Fruit fly (Drosophila melanogaster) whole organism, adult: Measurements from ENCODE around the gene CkIIbeta.

Experiments used
- CG11617 ChIP-seq: fragments of 200-800 bp; sonication (Bioruptor generic); optimal IDR thresholded peaks from 2 replicates; lab custom pipeline; 2017; ENCODE audit warnings: mild to moderate bottlenecking, missing biosample characterization, missing genetic modification reagents, missing genetic modification characterization
- CG12768 ChIP-seq: fragments of 200-800 bp; sonication (Bioruptor generic); optimal IDR thresholded peaks from 2 replicates; lab custom pipeline; 2017; ENCODE audit warnings: missing biosample characterization, missing genetic modification characterization, mild to moderate bottlenecking, moderate library complexity, missing genetic modification reagents
- CG14711 ChIP-seq: fragments of 200-800 bp; sonication (Bioruptor generic); optimal IDR thresholded peaks from 2 replicates; lab custom pipeline; 2018; ENCODE audit warnings: missing biosample characterization, mild to moderate bottlenecking, missing genetic modification characterization, moderate library complexity
- CG1620 ChIP-seq: fragments of 200-800 bp; sonication (Bioruptor generic); optimal IDR thresholded peaks from 2 replicates; lab custom pipeline; 2016; ENCODE audit warnings: missing biosample characterization, missing genetic modification characterization
- CG33017 ChIP-seq: fragments of 200-800 bp; sonication (Bioruptor generic); optimal IDR thresholded peaks from 2 replicates; lab custom pipeline; 2018; ENCODE audit warnings: missing biosample characterization, mild to moderate bottlenecking, missing genetic modification characterization, moderate library complexity
- CG5204 ChIP-seq: fragments of 200-800 bp; sonication (Bioruptor generic); optimal IDR thresholded peaks from 2 replicates; lab custom pipeline; 2016; ENCODE audit warnings: missing biosample characterization, missing genetic modification characterization
- CG7045 ChIP-seq: fragments of 200-800 bp; sonication (Bioruptor generic); optimal IDR thresholded peaks from 2 replicates; lab custom pipeline; 2017; ENCODE audit warnings: missing biosample characterization, mild to moderate bottlenecking, missing genetic modification characterization
- CG7101 ChIP-seq: fragments of 200-800 bp; sonication (Bioruptor generic); optimal IDR thresholded peaks from 2 replicates; lab custom pipeline; 2018; ENCODE audit warnings: missing biosample characterization, mild to moderate bottlenecking, missing genetic modification characterization, moderate library complexity
- Clk ChIP-seq: fragments of 200-800 bp; sonication (Bioruptor generic); optimal IDR thresholded peaks from 2 replicates; lab custom pipeline; 2017; ENCODE audit warnings: missing biosample characterization, missing genetic modification characterization
- Crg-1 ChIP-seq: fragments of 200-800 bp; sonication (Bioruptor generic); optimal IDR thresholded peaks from 2 replicates; lab custom pipeline; 2016; ENCODE audit warnings: missing biosample characterization, missing genetic modification characterization
- Hr96 ChIP-seq: fragments of 200-800 bp; sonication (Bioruptor generic); optimal IDR thresholded peaks from 2 replicates; lab custom pipeline; 2016; ENCODE audit warnings: missing biosample characterization, missing genetic modification characterization
- Mnt ChIP-seq: fragments of 200-800 bp; sonication (Bioruptor generic); optimal IDR thresholded peaks from 2 replicates; lab custom pipeline; 2016; ENCODE audit warnings: missing biosample characterization, mild to moderate bottlenecking, missing genetic modification characterization
- bab1 ChIP-seq: fragments of 200-800 bp; sonication (Bioruptor generic); optimal IDR thresholded peaks from 3 replicates; lab custom pipeline; 2019; ENCODE audit warnings: missing biosample characterization, mild to moderate bottlenecking, missing genetic modification characterization, moderate library complexity
- cic ChIP-seq: fragments of 200-800 bp; sonication (Bioruptor generic); optimal IDR thresholded peaks from 2 replicates; lab custom pipeline; 2017; ENCODE audit warnings: missing biosample characterization, mild to moderate bottlenecking, missing genetic modification characterization, moderate library complexity
- cnc ChIP-seq, 2 experiments: fragments of >200 bp; optimal IDR thresholded peaks; 2 replicates each; lab custom pipeline; 2017
- kay ChIP-seq: fragments of 200-800 bp; sonication (Bioruptor generic); peaks from one replicate; lab custom pipeline; 2016; ENCODE audit warnings: missing biosample characterization, missing genetic modification characterization, borderline replicate concordance
- ovo ChIP-seq: fragments of 200-800 bp; sonication (Bioruptor generic); optimal IDR thresholded peaks from 2 replicates; lab custom pipeline; 2016; ENCODE audit warnings: missing biosample characterization, missing genetic modification characterization
- pad ChIP-seq: fragments of 200-800 bp; sonication (Bioruptor generic); optimal IDR thresholded peaks from 3 replicates; lab custom pipeline; 2017; ENCODE audit warnings: missing biosample characterization, missing genetic modification characterization, mild to moderate bottlenecking, moderate library complexity, missing genetic modification reagents
- tj ChIP-seq: fragments of 200-800 bp; sonication (Bioruptor generic); optimal IDR thresholded peaks from 3 replicates; lab custom pipeline; 2017; ENCODE audit warnings: missing biosample characterization, mild to moderate bottlenecking, missing genetic modification characterization, moderate library complexity
- toe ChIP-seq: fragments of 200-800 bp; sonication (Bioruptor generic); optimal IDR thresholded peaks from 2 replicates; lab custom pipeline; 2016; ENCODE audit warnings: missing biosample characterization, missing genetic modification characterization

Gene CkIIbeta

DNA sequence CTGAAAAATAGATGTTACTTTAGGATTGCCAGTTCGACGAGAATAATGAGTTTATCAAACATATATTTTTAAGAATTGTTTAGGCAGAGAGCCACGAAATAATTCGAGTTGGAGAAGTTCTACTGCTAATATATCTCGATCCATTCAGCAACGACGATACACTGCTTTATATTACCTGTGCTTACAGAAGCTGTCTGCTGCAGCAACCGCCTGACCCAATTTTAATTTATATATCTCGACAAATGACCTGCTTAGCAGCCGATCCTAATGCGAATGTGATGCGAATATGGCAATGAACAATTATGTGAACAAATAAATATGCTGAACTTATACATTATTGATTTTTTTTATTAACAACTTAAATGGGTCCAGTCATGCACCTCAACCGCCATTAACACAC is 6.2 kb downstream of the CkIIbeta start:
- TF ChIP-seq CG11617 (GFP tag; lab: Kevin White, UChicago): no peak
- no peak for TF ChIP-seq Clk (GFP tag; lab: Kevin White, UChicago)
- no peak for TF ChIP-seq CG12768
- TF ChIP-seq CG7101 (tag; lab: Kevin White, UChicago): no peak
- no peak for TF ChIP-seq CG14711
- TF ChIP-seq tj (GFP tag; lab: Kevin White, UChicago): no peak
- TF ChIP-seq CG1620 (GFP tag; lab: Kevin White, UChicago): no peak
- TF ChIP-seq kay (GFP tag; lab: Kevin White, UChicago): peak; percentile 60

DNA sequence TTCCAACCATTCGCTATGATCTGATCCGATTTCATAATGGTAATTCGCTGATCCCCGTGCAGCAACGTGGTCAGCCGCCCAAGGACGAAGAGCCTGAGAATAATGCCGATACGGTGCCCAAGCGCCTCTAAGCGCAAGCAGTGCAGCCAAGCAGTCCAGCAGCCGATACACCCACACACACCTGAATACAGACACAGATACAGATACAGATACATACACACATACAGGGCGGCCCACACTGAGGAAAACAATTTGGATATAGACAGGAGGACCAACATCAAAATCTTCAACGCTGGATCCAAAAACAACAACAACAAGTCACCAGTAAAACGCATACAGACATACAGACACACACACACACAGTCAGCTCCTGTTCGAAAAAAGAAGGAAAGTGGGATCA is 7.6 kb downstream of the CkIIbeta start:
- TF ChIP-seq CG14711 (no peak), CG1620 (GFP tag; lab: Kevin White, UChicago) (no peak), Hr96 (GFP tag; lab: Kevin White, UChicago) (no peak), CG5204 (no peak), bab1 (GFP tag; lab: Kevin White, UChicago) (no peak), CG33017 (tag; lab: Kevin White, UChicago) (no peak), toe (no peak), CG7101 (tag; lab: Kevin White, UChicago) (no peak), CG12768 (no peak)

DNA sequence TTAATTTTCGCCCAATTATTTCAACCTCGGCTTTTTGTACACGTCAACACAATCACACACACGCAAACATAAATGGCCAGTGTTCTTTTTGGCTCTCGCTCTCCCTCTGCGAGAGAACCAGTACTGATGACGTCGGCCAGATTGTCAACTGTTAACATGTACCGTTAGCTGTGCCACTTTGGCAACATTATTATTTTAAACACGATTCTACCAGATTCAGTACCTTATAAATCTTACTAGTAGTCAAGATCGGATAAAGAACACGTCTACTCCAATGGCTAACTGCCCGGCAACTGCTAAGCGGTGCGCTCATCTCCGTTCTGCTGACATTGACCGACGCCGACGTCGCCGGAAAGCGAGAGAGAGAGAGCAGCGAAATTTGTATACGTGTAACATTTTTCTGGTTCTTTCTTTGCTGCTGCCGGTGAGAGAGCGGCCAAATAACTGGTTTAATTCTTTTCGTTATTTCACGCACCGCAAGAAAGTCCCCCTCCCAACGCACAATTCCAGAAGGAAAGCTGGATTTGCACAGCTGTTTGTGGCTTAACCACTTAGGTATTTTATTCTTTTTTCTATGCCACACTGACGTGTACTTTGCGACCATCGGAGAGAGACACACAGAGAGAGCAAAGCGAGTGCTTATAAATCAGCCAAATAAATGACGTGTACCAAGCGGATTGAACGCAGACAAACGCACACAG is 12.9 kb downstream of the CkIIbeta start:
- peak; percentile 61 for TF ChIP-seq ovo (GFP tag; lab: Kevin White, UChicago)
- TF ChIP-seq Hr96 (GFP tag; lab: Kevin White, UChicago): no peak
- peak; percentile 11 for TF ChIP-seq pad
- TF ChIP-seq kay (GFP tag; lab: Kevin White, UChicago): peak; percentile 62
- TF ChIP-seq CG12768: peak; percentile 38
- no peak for TF ChIP-seq Clk (GFP tag; lab: Kevin White, UChicago)
- TF ChIP-seq CG14711: no peak
- TF ChIP-seq cic: peak; percentile 13
- no peak for TF ChIP-seq CG33017 (tag; lab: Kevin White, UChicago)
- TF ChIP-seq tj (GFP tag; lab: Kevin White, UChicago): peak; percentile 85

DNA sequence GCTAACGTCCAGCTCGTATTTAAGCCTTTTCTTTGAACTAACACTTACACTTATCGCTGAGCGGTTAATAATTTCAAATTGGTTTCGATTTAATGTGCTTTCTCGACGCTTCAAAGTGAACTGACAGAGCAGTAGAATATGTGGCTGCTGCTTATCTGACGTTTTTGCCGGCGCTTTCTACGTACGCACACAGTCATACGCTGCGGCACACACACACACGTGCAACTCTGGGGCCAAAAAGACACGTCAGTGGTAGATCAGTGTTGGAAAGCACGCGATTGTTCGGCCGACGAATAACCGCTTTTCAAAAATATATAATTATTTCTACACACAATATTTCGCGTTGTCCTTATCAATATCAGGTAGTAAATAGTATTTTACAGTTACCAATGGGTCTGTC is 13.9 kb downstream of the CkIIbeta start:
- TF ChIP-seq CG11617 (GFP tag; lab: Kevin White, UChicago) (no peak), CG1620 (GFP tag; lab: Kevin White, UChicago) (peak; percentile 71), kay (GFP tag; lab: Kevin White, UChicago) (peak; percentile 73), pad (peak; percentile 61), CG5204 (no peak), CG7101 (tag; lab: Kevin White, UChicago) (peak; percentile 66), CG33017 (tag; lab: Kevin White, UChicago) (peak; percentile 7), CG14711 (peak; percentile 48), cnc (optimal IDR thresholded peaks at IDR 0.05; lab: Kevin White, UChicago) (no peak), Crg-1 (GFP tag; lab: Kevin White, UChicago) (peak; percentile 85), Mnt (GFP tag; lab: Kevin White, UChicago) (peak; percentile 76), Clk (GFP tag; lab: Kevin White, UChicago) (no peak), CG7045 (GFP tag; lab: Kevin White, UChicago) (no peak), CG12768 (peak; percentile 42), cic (peak; percentile 35), Hr96 (GFP tag; lab: Kevin White, UChicago) (no peak), toe (peak; percentile 1), bab1 (GFP tag; lab: Kevin White, UChicago) (peak; percentile 37), ovo (GFP tag; lab: Kevin White, UChicago) (peak; percentile 63), tj (GFP tag; lab: Kevin White, UChicago) (peak; percentile 50)

DNA sequence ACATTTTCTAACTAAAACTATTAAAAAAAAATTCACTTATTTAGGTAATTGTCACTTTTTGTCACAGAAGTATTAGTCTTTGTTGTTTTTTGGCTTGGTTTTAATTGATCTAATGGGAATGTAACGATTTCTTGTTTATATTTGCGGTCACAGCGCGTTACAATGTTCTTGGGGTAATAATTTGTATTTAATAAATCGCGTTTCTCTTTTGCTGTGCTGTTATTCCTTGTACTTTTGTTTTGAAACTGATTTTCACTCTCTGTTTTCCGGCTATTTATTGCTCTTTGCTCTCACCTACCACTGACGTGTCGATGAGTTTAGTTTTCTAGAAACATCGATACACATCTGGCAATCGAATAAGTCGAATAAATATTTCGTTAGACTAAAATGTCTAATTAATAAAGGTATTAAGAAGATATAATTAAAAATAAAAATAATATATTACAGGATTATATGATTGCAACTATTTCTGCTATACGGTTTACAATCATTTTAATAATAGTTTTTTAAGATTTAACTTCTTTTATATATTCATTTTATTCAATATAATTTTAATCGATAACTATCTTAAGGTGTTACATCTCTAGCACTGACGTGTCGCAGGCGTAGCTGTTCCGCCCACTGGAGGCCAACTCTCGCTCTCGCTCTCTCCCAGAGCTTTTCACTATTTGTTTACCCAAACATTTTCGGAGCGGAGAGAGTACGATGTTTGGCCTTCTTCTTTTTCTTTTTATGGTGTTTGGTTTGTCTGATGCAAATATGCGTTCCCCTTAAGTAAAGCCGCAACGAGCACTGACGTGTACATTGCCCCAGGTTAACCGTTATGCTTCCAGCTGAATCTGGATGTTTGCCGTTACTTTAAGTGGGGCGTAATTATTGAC is 14.8 kb downstream of the CkIIbeta start, which contains the start of gene Hsc70-3:
TSS of gene Hsc70-3 (minus strand) at position 251 of the 881 bp plus-strand sequence.
- TF ChIP-seq kay (GFP tag; lab: Kevin White, UChicago): no peak
- TF ChIP-seq CG5204: no peak
- TF ChIP-seq CG33017 (tag; lab: Kevin White, UChicago): peak; percentile 52
- TF ChIP-seq Crg-1 (GFP tag; lab: Kevin White, UChicago): no peak
- peak; percentile 97 for TF ChIP-seq ovo (GFP tag; lab: Kevin White, UChicago)
- TF ChIP-seq Mnt (GFP tag; lab: Kevin White, UChicago): no peak
- no peak for TF ChIP-seq toe
- TF ChIP-seq CG1620 (GFP tag; lab: Kevin White, UChicago): no peak
- TF ChIP-seq bab1 (GFP tag; lab: Kevin White, UChicago): peak; percentile 54
- TF ChIP-seq pad: peak; percentile 99
- TF ChIP-seq CG7101 (tag; lab: Kevin White, UChicago): peak; percentile 77
- peak; percentile 67 for TF ChIP-seq CG11617 (GFP tag; lab: Kevin White, UChicago)
- peak; percentile 16 for TF ChIP-seq CG12768
- no peak for TF ChIP-seq Hr96 (GFP tag; lab: Kevin White, UChicago)
- no peak for TF ChIP-seq Clk (GFP tag; lab: Kevin White, UChicago)
- no peak for TF ChIP-seq CG7045 (GFP tag; lab: Kevin White, UChicago)
- TF ChIP-seq CG14711: peak; percentile 71
- peak; percentile 37 for TF ChIP-seq tj (GFP tag; lab: Kevin White, UChicago)
- TF ChIP-seq cnc (optimal IDR thresholded peaks at IDR 0.05; lab: Kevin White, UChicago): no peak
